Fruit fly (Drosophila melanogaster): ENCODE measurements around the gene His3.3A.
A peak's percentile ranks its signal among the peaks of the same experiment; 100 is the strongest.

His3.3A gene

DNA sequence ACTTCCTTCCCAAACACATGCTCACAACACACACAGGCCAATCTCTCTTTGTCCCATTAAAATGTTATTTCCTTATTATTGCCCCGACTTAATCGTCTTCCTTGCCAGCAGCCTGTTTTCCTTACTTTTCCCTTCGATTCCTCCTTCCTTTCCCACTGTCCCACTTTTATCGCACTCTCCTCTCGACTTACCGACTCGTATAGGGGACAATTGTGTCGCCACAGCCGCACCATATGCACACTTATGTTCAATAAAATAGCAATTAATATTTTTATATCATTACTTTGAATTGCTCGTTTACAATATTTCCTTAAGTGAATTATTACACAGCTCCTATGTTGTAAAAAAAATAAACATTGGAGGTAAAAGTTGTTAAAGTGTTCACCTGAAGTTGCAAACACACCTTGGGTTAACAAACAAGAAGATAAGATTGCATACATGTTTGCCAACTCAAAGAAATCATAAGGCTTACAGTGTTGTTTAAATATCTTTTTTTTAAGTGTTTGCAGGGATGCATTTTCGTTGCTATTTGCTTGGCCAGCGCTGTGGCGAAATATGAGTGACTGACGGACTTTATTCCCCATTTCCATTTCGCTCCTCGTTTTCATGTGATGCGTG is 32.2 kb downstream of the His3.3A start (continued):
- TF ChIP-seq pdm3 (GFP tag; optimal IDR thresholded peaks at IDR 0.05) (peak; percentile 92), Met (GFP tag; optimal IDR thresholded peaks at IDR 0.05) (peak; percentile 86), fkh (GFP tag; optimal IDR thresholded peaks at IDR 0.05) (peak; percentile 69), CG3032 (tag; optimal IDR thresholded peaks at IDR 0.05) (peak; percentile 80), eg (GFP tag; IDR thresholded peaks at IDR 0.05) (peak; percentile 76), Eip75B (GFP tag; optimal IDR thresholded peaks at IDR 0.05) (peak; percentile 90), spab (GFP tag; optimal IDR thresholded peaks at IDR 0.05) (peak; percentile 84), salr (GFP tag; optimal IDR thresholded peaks at IDR 0.05) (peak; percentile 71 to 88), CG7368 (GFP tag; optimal IDR thresholded peaks at IDR 0.05) (peak; percentile 82), CG10669 (GFP tag; optimal IDR thresholded peaks at IDR 0.05) (peak; percentile 88), CG1621 (tag; optimal IDR thresholded peaks at IDR 0.05) (peak; percentile 81), dac (GFP tag; optimal IDR thresholded peaks at IDR 0.05) (peak; percentile 74)

DNA sequence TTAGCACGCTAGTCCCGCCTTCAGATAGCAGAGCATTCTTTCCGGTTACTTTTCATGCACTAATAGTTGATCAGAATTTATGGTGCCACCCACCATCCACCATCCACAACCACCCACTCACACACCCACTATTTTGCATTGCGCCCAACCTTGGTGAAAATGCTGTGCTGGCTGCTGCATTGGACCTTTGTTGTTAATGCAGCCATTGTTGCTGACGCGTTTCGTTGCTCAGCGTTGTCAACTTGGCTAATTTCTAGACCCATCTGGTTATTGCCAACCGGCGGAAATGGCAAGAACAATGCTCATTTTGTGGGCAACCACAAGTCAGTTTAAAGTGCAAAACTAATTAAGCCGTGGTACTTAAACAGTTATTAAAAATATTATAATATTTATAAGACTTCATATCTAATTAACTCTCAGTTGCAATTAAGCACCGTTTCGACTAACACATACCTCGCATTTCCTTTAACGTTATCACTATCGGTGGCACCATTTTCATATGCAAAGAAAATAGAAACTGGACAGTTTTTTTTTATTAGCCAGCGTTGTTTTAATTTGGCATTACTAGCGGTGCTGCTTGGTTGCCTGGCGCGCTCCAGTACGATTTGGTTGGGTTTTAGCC is 33.9 kb downstream of the His3.3A start:
- no peak for TF ChIP-seq Met (GFP tag; optimal IDR thresholded peaks at IDR 0.05)
- TF ChIP-seq salr (GFP tag; optimal IDR thresholded peaks at IDR 0.05): no peak
- TF ChIP-seq net (GFP tag; optimal IDR thresholded peaks at IDR 0.05): no peak
- TF ChIP-seq Lpt (GFP tag; optimal IDR thresholded peaks at IDR 0.05): no peak
- no peak for TF ChIP-seq CG6276 (GFP tag; optimal IDR thresholded peaks at IDR 0.05)
- no peak for TF ChIP-seq topi (GFP tag; optimal IDR thresholded peaks at IDR 0.05)
- TF ChIP-seq CG11902 (GFP tag; optimal IDR thresholded peaks at IDR 0.05): no peak
- no peak for TF ChIP-seq CG15336 (GFP tag; IDR thresholded peaks at IDR 0.05)
- no peak for TF ChIP-seq Eip78C (GFP tag)
- TF ChIP-seq CG3919 (GFP tag; optimal IDR thresholded peaks at IDR 0.05): no peak
- no peak for TF ChIP-seq Gug (GFP tag; IDR thresholded peaks at IDR 0.05)
- TF ChIP-seq CG6808 (GFP tag; optimal IDR thresholded peaks at IDR 0.05): no peak
- no peak for TF ChIP-seq eg (GFP tag; IDR thresholded peaks at IDR 0.05)
- no peak for TF ChIP-seq CG10631 (GFP tag; optimal IDR thresholded peaks at IDR 0.05)
- TF ChIP-seq acj6 (GFP tag; optimal IDR thresholded peaks at IDR 0.05): no peak
- no peak for TF ChIP-seq pdm3 (GFP tag; optimal IDR thresholded peaks at IDR 0.05)
- no peak for TF ChIP-seq CG7368 (GFP tag; optimal IDR thresholded peaks at IDR 0.05)
- TF ChIP-seq CG6854 (GFP tag; optimal IDR thresholded peaks at IDR 0.05): no peak
- TF ChIP-seq CG32006 (GFP tag; optimal IDR thresholded peaks at IDR 0.05): no peak
- TF ChIP-seq Blimp-1 (GFP tag; optimal IDR thresholded peaks at IDR 0.05): no peak

DNA sequence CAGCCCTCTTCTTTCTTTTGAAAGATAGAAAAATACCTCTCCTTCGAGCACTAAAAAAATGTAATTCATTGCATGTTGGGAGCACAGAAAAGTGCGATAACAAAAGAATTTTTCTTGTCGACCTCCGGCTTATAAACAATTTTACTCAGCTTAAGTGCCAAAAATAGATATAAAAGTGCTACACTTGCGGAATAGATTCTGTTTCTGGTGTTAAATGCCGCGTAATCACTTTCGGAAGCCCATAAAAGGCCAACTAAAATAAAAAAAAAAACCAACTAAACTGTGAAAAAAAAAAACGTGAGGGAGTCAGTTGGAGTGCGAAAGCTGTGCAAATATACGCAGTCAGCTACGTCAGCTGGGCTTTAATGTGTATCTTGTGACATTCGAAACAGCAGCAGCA is 34.8 kb downstream of the His3.3A start:
- no peak for TF ChIP-seq Met (GFP tag; optimal IDR thresholded peaks at IDR 0.05)
- TF ChIP-seq Eip78C (GFP tag): no peak
- no peak for TF ChIP-seq acj6 (GFP tag; optimal IDR thresholded peaks at IDR 0.05)
- no peak for TF ChIP-seq Hr38 (GFP tag; optimal IDR thresholded peaks at IDR 0.05)
- TF ChIP-seq eg (GFP tag; IDR thresholded peaks at IDR 0.05): 0 out of 3 replicates have a peak, but pooled peaks have one; percentile 13
- no peak for TF ChIP-seq Eip75B (GFP tag; optimal IDR thresholded peaks at IDR 0.05)
- no peak for TF ChIP-seq Ets96B (tag; optimal IDR thresholded peaks at IDR 0.05)
- TF ChIP-seq spab (GFP tag; optimal IDR thresholded peaks at IDR 0.05): no peak
- TF ChIP-seq ss (GFP tag; optimal IDR thresholded peaks at IDR 0.05): no peak
- TF ChIP-seq CG9139 (GFP tag; optimal IDR thresholded peaks at IDR 0.05): no peak
- no peak for TF ChIP-seq CG6276 (GFP tag; optimal IDR thresholded peaks at IDR 0.05)
- TF ChIP-seq fd85E (GFP tag; optimal IDR thresholded peaks at IDR 0.05): no peak
- TF ChIP-seq OdsH (GFP tag; optimal IDR thresholded peaks at IDR 0.05): no peak
- no peak for TF ChIP-seq Smox (GFP tag; optimal IDR thresholded peaks at IDR 0.05)
- no peak for TF ChIP-seq CG10669 (GFP tag; optimal IDR thresholded peaks at IDR 0.05)
- TF ChIP-seq fkh (GFP tag; optimal IDR thresholded peaks at IDR 0.05): peak; percentile 32
- TF ChIP-seq cyc (GFP tag; optimal IDR thresholded peaks at IDR 0.05): no peak
